Fruit fly (Drosophila melanogaster) S2 (cell line): ENCODE data around the gene CG10748.

ENCODE experiments used
- CG8478 ChIP-seq: fragments of >200 bp; optimal IDR thresholded peaks from 2 replicates; lab custom pipeline; 2018
- CTCF ChIP-seq, 2 experiments: fragments of >200 bp; optimal IDR thresholded peaks; 2 replicates each; lab custom pipeline; 2018

dm6 chr3L:13019249-13019956 lies 47.2 kb upstream of the CG10748 start:
- TF ChIP-seq CTCF (optimal IDR thresholded peaks at IDR 0.05; lab: Kevin White, UChicago) (no peak), CG8478 (no peak)
